Worm (Caenorhabditis elegans) whole organism, L2 larva: ENCODE results near the gene ttx-3.

Experiments
- crh-2 ChIP-seq: sonication (generic microtip); optimal IDR thresholded peaks from 2 replicates; lab custom pipeline; 2017; ENCODE audit warnings: missing biosample characterization, missing genetic modification characterization
- dmd-4 ChIP-seq: sonication (generic microtip); optimal IDR thresholded peaks from 2 replicates; lab custom pipeline; 2017; ENCODE audit warnings: missing biosample characterization, missing genetic modification characterization
- elt-3 ChIP-seq: sonication (generic microtip); optimal IDR thresholded peaks from 2 replicates; lab custom pipeline; 2017; ENCODE audit warnings: missing biosample characterization, missing genetic modification characterization
- fos-1 ChIP-seq: fragments of 150-350 bp; optimal IDR thresholded peaks from 2 replicates; lab custom pipeline; 2014; ENCODE audit warnings: missing biosample characterization, missing genetic modification characterization
- lin-13 ChIP-seq: fragments of 150-350 bp; optimal IDR thresholded peaks from 2 replicates; lab custom pipeline; 2014; ENCODE audit warnings: missing biosample characterization, missing genetic modification reagents, missing genetic modification characterization
- lsy-2 ChIP-seq, 2 experiments: fragments of 150-350 bp in 1 of 2; sonication (generic microtip) in 1 of 2; optimal IDR thresholded peaks; 2 replicates each; lab custom pipeline; 2014 to 2017; ENCODE audit warnings: missing biosample characterization in 2 of 2, missing genetic modification characterization in 2 of 2
- nhr-11 ChIP-seq: fragments of 150-350 bp; optimal IDR thresholded peaks from 2 replicates; lab custom pipeline; 2014; ENCODE audit warnings: missing biosample characterization, missing genetic modification characterization
- nhr-237 ChIP-seq: fragments of 150-350 bp; optimal IDR thresholded peaks from 2 replicates; lab custom pipeline; 2014; ENCODE audit warnings: missing biosample characterization, missing genetic modification characterization
- snpc-4 ChIP-seq: fragments of 150-350 bp; optimal IDR thresholded peaks from 2 replicates; lab custom pipeline; 2014; ENCODE audit warnings: missing biosample characterization, missing genetic modification characterization
- unc-39 ChIP-seq: fragments of 150-350 bp; optimal IDR thresholded peaks from 2 replicates; lab custom pipeline; 2014; ENCODE audit warnings: missing biosample characterization, missing genetic modification characterization
- unc-62 ChIP-seq: fragments of 150-350 bp; optimal IDR thresholded peaks from 2 replicates; lab custom pipeline; 2014; ENCODE audit warnings: missing biosample characterization, missing genetic modification reagents, missing genetic modification characterization
- zag-1 ChIP-seq: fragments of 150-350 bp; optimal IDR thresholded peaks from 2 replicates; lab custom pipeline; 2014; ENCODE audit warnings: missing biosample characterization, missing genetic modification characterization

ce11 chrX:11720058-11720457 is 49.1 kb downstream of the ttx-3 start:
- TF ChIP-seq unc-39 (no peak), lin-13 (GFP tag; lab: Kevin White, UChicago) (no peak), crh-2 (tag; lab: Kevin White, UChicago) (no peak), unc-62 (GFP tag; lab: Kevin White, UChicago) (no peak), lsy-2 (tag; optimal IDR thresholded peaks at IDR 0.05; lab: Kevin White, UChicago) (no peak), zag-1 (no peak), nhr-237 (no peak), fos-1 (no peak), snpc-4 (tag; lab: Kevin White, UChicago) (no peak), elt-3 (no peak), nhr-11 (tag; lab: Kevin White, UChicago) (no peak), dmd-4 (tag; lab: Kevin White, UChicago) (no peak)
